Fruit fly (Drosophila melanogaster): ENCODE results near the gene CG11722.

DNA sequence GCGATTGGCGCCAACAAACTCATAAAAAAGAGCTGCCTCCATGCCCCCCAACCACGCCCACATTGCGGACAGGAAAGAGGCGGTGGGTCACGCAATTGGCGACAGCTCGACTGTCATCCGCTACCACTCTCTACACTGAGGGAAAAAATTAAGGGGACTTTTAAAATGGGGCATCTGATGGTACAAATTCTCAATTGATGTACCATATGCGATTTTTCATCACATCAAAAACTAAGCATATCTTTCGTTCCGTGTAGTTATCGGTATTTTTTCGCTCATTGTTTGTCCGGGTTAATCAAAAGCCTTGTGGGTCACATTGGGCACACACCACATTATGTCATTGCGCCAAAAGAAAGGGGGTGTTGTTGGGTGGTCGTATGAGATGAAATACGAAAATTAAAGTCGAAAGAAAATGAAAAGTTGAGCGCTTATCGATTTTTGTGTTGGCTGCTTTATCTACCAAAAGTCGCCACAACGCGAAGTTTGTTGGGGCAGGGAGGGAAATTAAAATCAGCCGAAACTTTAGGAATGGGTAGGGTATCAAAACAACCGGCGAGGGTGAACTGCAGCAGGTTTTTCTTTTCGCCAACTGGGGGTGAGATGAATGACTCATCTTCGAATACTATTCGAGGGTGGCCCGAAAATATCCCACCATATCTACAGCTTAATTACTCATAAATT is 21.2 kb downstream of the CG11722 start:
- no peak for TF ChIP-seq tj (GFP tag; optimal IDR thresholded peaks at IDR 0.05)
- TF ChIP-seq CG33017 (tag; optimal IDR thresholded peaks at IDR 0.05) = no peak
- TF ChIP-seq cic (GFP tag; optimal IDR thresholded peaks at IDR 0.05) = no peak
- TF ChIP-seq CG7045 (GFP tag; optimal IDR thresholded peaks at IDR 0.05) = no peak
- TF ChIP-seq Hr96 (GFP tag; optimal IDR thresholded peaks at IDR 0.05) = no peak
- TF ChIP-seq CG1620 (GFP tag; optimal IDR thresholded peaks at IDR 0.05) = no peak
- no peak for TF ChIP-seq CG11617 (GFP tag; optimal IDR thresholded peaks at IDR 0.05)
- TF ChIP-seq bab1 (GFP tag; optimal IDR thresholded peaks at IDR 0.05) = no peak
- TF ChIP-seq CG14711 (tag; optimal IDR thresholded peaks at IDR 0.05) = no peak
- no peak for TF ChIP-seq CG12768 (GFP tag; optimal IDR thresholded peaks at IDR 0.05)
